Fruit fly (Drosophila melanogaster) whole organism, pupa: Measurements from ENCODE around the gene hh.

Experiments used
- CG14655 ChIP-seq: fragments of 200-800 bp; sonication (Bioruptor generic); optimal IDR thresholded peaks from 3 replicates; lab custom pipeline; 2017; ENCODE audit warnings: mild to moderate bottlenecking, missing biosample characterization, missing genetic modification reagents, missing genetic modification characterization
- D1 ChIP-seq: fragments of 200-800 bp; sonication (Bioruptor generic); optimal IDR thresholded peaks from 2 replicates; lab custom pipeline; 2018; ENCODE audit warnings: missing biosample characterization, mild to moderate bottlenecking, missing genetic modification characterization, moderate library complexity
- EcR ChIP-seq: fragments of 200-800 bp; sonication (Bioruptor generic); optimal IDR thresholded peaks from 3 replicates; lab custom pipeline; 2019; ENCODE audit warnings: missing biosample characterization, missing genetic modification characterization, mild to moderate bottlenecking, moderate library complexity, missing genetic modification reagents
- Pif1B ChIP-seq: fragments of 200-800 bp; sonication (Bioruptor generic); optimal IDR thresholded peaks from 3 replicates; lab custom pipeline; 2016; ENCODE audit warnings: missing biosample characterization, missing genetic modification characterization
- gl ChIP-seq: fragments of 200-800 bp; sonication (Bioruptor generic); optimal IDR thresholded peaks from 2 replicates; lab custom pipeline; 2018; ENCODE audit warnings: missing biosample characterization, mild to moderate bottlenecking, missing genetic modification characterization

DNA sequence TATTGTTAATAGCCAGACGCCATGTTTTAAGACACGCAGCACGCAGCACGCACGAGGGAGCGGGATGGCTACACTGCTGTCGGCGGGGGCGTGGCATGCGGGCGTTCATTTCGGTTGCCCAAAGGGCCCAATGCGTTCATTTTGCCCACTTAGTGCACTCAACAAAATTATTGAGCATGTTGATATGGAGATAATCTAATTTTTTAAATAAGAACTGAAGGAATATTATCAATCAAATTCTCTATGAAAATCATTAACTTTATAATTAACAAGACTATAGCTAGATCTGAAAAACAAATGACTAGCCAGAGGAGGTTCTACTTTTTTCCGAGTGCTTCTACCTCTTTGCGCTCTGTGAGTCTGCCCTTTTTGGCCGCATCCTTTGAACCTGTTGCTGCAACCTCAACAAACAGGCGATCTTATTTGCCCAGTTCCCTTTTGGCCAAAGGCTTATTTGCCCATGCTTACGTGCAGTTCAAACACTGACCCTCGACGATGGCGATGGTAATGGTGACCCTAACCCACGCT is 8.3 kb downstream of the hh start:
- no peak for TF ChIP-seq D1 (tag; lab: Kevin White, UChicago)
- no peak for TF ChIP-seq EcR (GFP tag; lab: Kevin White, UChicago)
- no peak for TF ChIP-seq Pif1B (GFP tag; lab: Kevin White, UChicago)
- TF ChIP-seq CG14655 (GFP tag; lab: Kevin White, UChicago): no peak
- no peak for TF ChIP-seq gl (tag; lab: Kevin White, UChicago)
